Worm (Caenorhabditis elegans): ENCODE measurements around the gene F37C4.4.

The F37C4.4 gene

ce11 chrIV:3892027-3892426 lies 24.9 kb downstream of the F37C4.4 start, which contains the start of gene F56D6.9:
Gene F56D6.9, plus strand, starts transcription at chrIV:3892327.
- TF ChIP-seq let-526 (GFP tag; IDR thresholded peaks at IDR 0.05): no peak
- no peak for TF ChIP-seq F22D6.2 (tag; optimal IDR thresholded peaks at IDR 0.05)
- TF ChIP-seq rcor-1 (GFP tag; IDR thresholded peaks at IDR 0.05): no peak
- no peak for TF ChIP-seq ztf-25 (GFP tag; IDR thresholded peaks at IDR 0.05)
- no peak for TF ChIP-seq hmg-20 (GFP tag; IDR thresholded peaks at IDR 0.05)
- no peak for TF ChIP-seq ceh-58 (GFP tag; IDR thresholded peaks at IDR 0.05)
- TF ChIP-seq madf-10 (tag; optimal IDR thresholded peaks at IDR 0.05): no peak
- no peak for TF ChIP-seq K11D2.4 (GFP tag; IDR thresholded peaks at IDR 0.05)
- TF ChIP-seq hlh-12 (tag; optimal IDR thresholded peaks at IDR 0.05): no peak
- no peak for TF ChIP-seq ceh-27 (GFP tag; optimal IDR thresholded peaks at IDR 0.05)
- no peak for TF ChIP-seq T26A5.8 (tag; optimal IDR thresholded peaks at IDR 0.05)
- TF ChIP-seq bed-2 (GFP tag; IDR thresholded peaks at IDR 0.05): no peak
- no peak for TF ChIP-seq let-607 (tag; optimal IDR thresholded peaks at IDR 0.05)
- no peak for TF ChIP-seq lsl-1 (GFP tag; optimal IDR thresholded peaks at IDR 0.05)

- TF ChIP-seq C06A6.2 (GFP tag; conservative IDR thresholded peaks at IDR 0.05) (no peak), egl-18 (GFP tag; IDR thresholded peaks at IDR 0.05) (no peak), Y56A3A.18 (GFP tag; IDR thresholded peaks at IDR 0.05) (no peak), die-1 (tag; optimal IDR thresholded peaks at IDR 0.05) (no peak), ceh-27 (GFP tag; optimal IDR thresholded peaks at IDR 0.05) (no peak), tbp1 (GFP tag; optimal IDR thresholded peaks at IDR 0.05) (no peak), pbrm-1 (GFP tag; IDR thresholded peaks at IDR 0.05) (no peak), B0261.1 (tag; optimal IDR thresholded peaks at IDR 0.05) (no peak), Y79H2A.3 (GFP tag; conservative IDR thresholded peaks at IDR 0.05) (no peak), tlf-1 (GFP tag; optimal IDR thresholded peaks at IDR 0.05) (no peak), nhr-179 (tag; optimal IDR thresholded peaks at IDR 0.05) (no peak), pha-4 (tag; optimal IDR thresholded peaks at IDR 0.05) (no peak), bed-1 (GFP tag; IDR thresholded peaks at IDR 0.05) (no peak), Y53F4B.3 (GFP tag; IDR thresholded peaks at IDR 0.05) (no peak), tbx-9 (tag; optimal IDR thresholded peaks at IDR 0.05; ENCODE audit: borderline replicate concordance) (no peak), B0035.1 (tag; optimal IDR thresholded peaks at IDR 0.05) (no peak), madf-10 (tag; optimal IDR thresholded peaks at IDR 0.05) (no peak), mcd-1 (GFP tag; IDR thresholded peaks at IDR 0.05) (no peak), F22D6.2 (tag; optimal IDR thresholded peaks at IDR 0.05) (no peak)
Observed at ce11 chrIV:3894004-3894480, 26.9 kb downstream of the F37C4.4 start, which contains the start of gene F56D6.8. Gene F56D6.8, minus strand, starts transcription at chrIV:3894430.

ce11 chrIV:3894770-3895169 lies 27.7 kb downstream of the F37C4.4 start, which contains the start of gene dct-8:
Gene dct-8, plus strand, starts transcription at chrIV:3895070.
- no peak for TF ChIP-seq F52B5.7 (tag; optimal IDR thresholded peaks at IDR 0.05)
- no peak for TF ChIP-seq nfya-2 (GFP tag; IDR thresholded peaks at IDR 0.05)
- TF ChIP-seq lir-1 (GFP tag; conservative IDR thresholded peaks at IDR 0.05): no peak
- no peak for TF ChIP-seq Y56A3A.18 (GFP tag; IDR thresholded peaks at IDR 0.05)
- no peak for TF ChIP-seq repo-1 (tag; optimal IDR thresholded peaks at IDR 0.05)
- no peak for TF ChIP-seq K12H6.12 (tag; optimal IDR thresholded peaks at IDR 0.05)
- TF ChIP-seq nhr-90 (tag; optimal IDR thresholded peaks at IDR 0.05): no peak
- TF ChIP-seq madf-8 (GFP tag; conservative IDR thresholded peaks at IDR 0.05): no peak
- no peak for TF ChIP-seq F33H1.4 (GFP tag; IDR thresholded peaks at IDR 0.05)
- TF ChIP-seq F39B2.1 (GFP tag; IDR thresholded peaks at IDR 0.05): no peak
- TF ChIP-seq him-1 (tag; optimal IDR thresholded peaks at IDR 0.05): no peak
- no peak for TF ChIP-seq zfh-2 (GFP tag; conservative IDR thresholded peaks at IDR 0.05)
- TF ChIP-seq ceh-27 (GFP tag; optimal IDR thresholded peaks at IDR 0.05): no peak
- no peak for TF ChIP-seq lsy-27 (tag; optimal IDR thresholded peaks at IDR 0.05; ENCODE audit: borderline replicate concordance, insufficient read depth)
- no peak for TF ChIP-seq ceh-58 (GFP tag; IDR thresholded peaks at IDR 0.05)
- no peak for TF ChIP-seq F49E8.2 (tag; optimal IDR thresholded peaks at IDR 0.05; ENCODE audit: insufficient read depth)
- no peak for TF ChIP-seq nhr-120 (GFP tag; IDR thresholded peaks at IDR 0.05)

Measured in whole organism, young adult.